Fruit fly (Drosophila melanogaster): ENCODE data around the gene cbt.

DNA sequence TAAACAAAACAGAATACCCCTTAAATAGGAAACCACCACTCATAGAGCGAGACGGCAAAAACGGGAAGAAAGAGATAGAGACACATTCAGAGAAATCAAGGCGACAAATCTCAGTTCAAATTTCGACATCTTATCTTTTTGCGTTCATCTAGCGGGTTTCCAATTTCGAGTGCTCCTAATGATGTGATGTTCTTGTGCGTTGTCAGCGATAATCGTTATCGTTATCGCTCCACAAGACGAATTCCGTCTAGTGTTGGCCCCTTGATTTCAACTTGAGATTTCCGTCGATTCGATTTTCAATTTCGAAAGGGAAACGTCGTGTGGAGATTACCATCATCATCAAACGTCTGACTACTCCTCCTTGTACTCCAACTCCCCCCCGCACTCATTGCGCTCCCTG, 16.9 kb upstream of the cbt start:
- TF ChIP-seq CG8478 (optimal IDR thresholded peaks at IDR 0.05) (no peak), pan (optimal IDR thresholded peaks at IDR 0.05) (no peak)
